Fruit fly (Drosophila melanogaster): ENCODE measurements around the gene Keap1.

The Keap1 gene

dm6 chr3R:17043570-17043923 is 36.2 kb downstream of the Keap1 start:
- no peak for TF ChIP-seq CG14711 (tag; optimal IDR thresholded peaks at IDR 0.05)
- no peak for TF ChIP-seq Mnt (GFP tag; optimal IDR thresholded peaks at IDR 0.05)
- no peak for TF ChIP-seq CG1620 (GFP tag; optimal IDR thresholded peaks at IDR 0.05)
- TF ChIP-seq Hr96 (GFP tag; optimal IDR thresholded peaks at IDR 0.05) = no peak
- TF ChIP-seq CG11617 (GFP tag; optimal IDR thresholded peaks at IDR 0.05) = no peak
- no peak for TF ChIP-seq tj (GFP tag; optimal IDR thresholded peaks at IDR 0.05)
- TF ChIP-seq CG7045 (GFP tag; optimal IDR thresholded peaks at IDR 0.05) = no peak
- TF ChIP-seq cic (GFP tag; optimal IDR thresholded peaks at IDR 0.05) = no peak
- TF ChIP-seq cnc (optimal IDR thresholded peaks at IDR 0.05) = no peak
- no peak for TF ChIP-seq pad (GFP tag; optimal IDR thresholded peaks at IDR 0.05)
- TF ChIP-seq Clk (GFP tag; optimal IDR thresholded peaks at IDR 0.05) = no peak
- TF ChIP-seq bab1 (GFP tag; optimal IDR thresholded peaks at IDR 0.05) = no peak

- TF ChIP-seq kay (GFP tag; ENCODE audit: borderline replicate concordance) = peak; percentile 38
- no peak for TF ChIP-seq Hr96 (GFP tag; optimal IDR thresholded peaks at IDR 0.05)
- no peak for TF ChIP-seq cic (GFP tag; optimal IDR thresholded peaks at IDR 0.05)
- no peak for TF ChIP-seq CG12768 (GFP tag; optimal IDR thresholded peaks at IDR 0.05)
- TF ChIP-seq CG1620 (GFP tag; optimal IDR thresholded peaks at IDR 0.05) = peak; percentile 41
- TF ChIP-seq Crg-1 (GFP tag; optimal IDR thresholded peaks at IDR 0.05) = peak; percentile 11
- no peak for TF ChIP-seq ovo (GFP tag; optimal IDR thresholded peaks at IDR 0.05)
- TF ChIP-seq tj (GFP tag; optimal IDR thresholded peaks at IDR 0.05) = peak; percentile 95
- TF ChIP-seq CG7101 (tag; optimal IDR thresholded peaks at IDR 0.05) = no peak
- no peak for TF ChIP-seq bab1 (GFP tag; optimal IDR thresholded peaks at IDR 0.05)
- no peak for TF ChIP-seq CG33017 (tag; optimal IDR thresholded peaks at IDR 0.05)
- peak; percentile 2 for TF ChIP-seq CG14711 (tag; optimal IDR thresholded peaks at IDR 0.05)
- TF ChIP-seq Mnt (GFP tag; optimal IDR thresholded peaks at IDR 0.05) = peak; percentile 17
- peak; percentile 38 for TF ChIP-seq CG11617 (GFP tag; optimal IDR thresholded peaks at IDR 0.05)
- TF ChIP-seq CG5204 (GFP tag; optimal IDR thresholded peaks at IDR 0.05) = peak; percentile 50
- TF ChIP-seq pad (GFP tag; optimal IDR thresholded peaks at IDR 0.05) = peak; percentile 31
Measured at dm6 chr3R:17042838-17043569, 36.7 kb downstream of the Keap1 start, which contains the start of the genes bdwf and Patr-1. bdwf (minus strand) TSS chr3R:17043136. Patr-1 (plus strand) TSS chr3R:17043564.

dm6 chr3R:17039993-17040807 is 39.5 kb downstream of the Keap1 start, which contains the start of the genes CG18213 and Trm7-32:
CG18213 (minus strand) TSS chr3R:17040203.
Trm7-32 (plus strand) TSS chr3R:17040682.
- TF ChIP-seq CG7101 (tag; optimal IDR thresholded peaks at IDR 0.05) (no peak), toe (GFP tag; optimal IDR thresholded peaks at IDR 0.05) (peak; percentile 19), tj (GFP tag; optimal IDR thresholded peaks at IDR 0.05) (peak; percentile 2), CG14711 (tag; optimal IDR thresholded peaks at IDR 0.05) (no peak), CG5204 (GFP tag; optimal IDR thresholded peaks at IDR 0.05) (no peak), CG11617 (GFP tag; optimal IDR thresholded peaks at IDR 0.05) (no peak), cnc (optimal IDR thresholded peaks at IDR 0.05) (no peak), kay (GFP tag; ENCODE audit: borderline replicate concordance) (no peak), CG7045 (GFP tag; optimal IDR thresholded peaks at IDR 0.05) (no peak), Crg-1 (GFP tag; optimal IDR thresholded peaks at IDR 0.05) (no peak), cic (GFP tag; optimal IDR thresholded peaks at IDR 0.05) (no peak), Hr96 (GFP tag; optimal IDR thresholded peaks at IDR 0.05) (no peak), CG12768 (GFP tag; optimal IDR thresholded peaks at IDR 0.05) (no peak), ovo (GFP tag; optimal IDR thresholded peaks at IDR 0.05) (no peak), CG33017 (tag; optimal IDR thresholded peaks at IDR 0.05) (no peak), pad (GFP tag; optimal IDR thresholded peaks at IDR 0.05) (no peak), Mnt (GFP tag; optimal IDR thresholded peaks at IDR 0.05) (peak; percentile 48), CG1620 (GFP tag; optimal IDR thresholded peaks at IDR 0.05) (no peak), bab1 (GFP tag; optimal IDR thresholded peaks at IDR 0.05) (peak; percentile 2), Clk (GFP tag; optimal IDR thresholded peaks at IDR 0.05) (no peak)

- TF ChIP-seq CG12768 (GFP tag; optimal IDR thresholded peaks at IDR 0.05) = no peak
- no peak for TF ChIP-seq CG7101 (tag; optimal IDR thresholded peaks at IDR 0.05)
- no peak for TF ChIP-seq bab1 (GFP tag; optimal IDR thresholded peaks at IDR 0.05)
- no peak for TF ChIP-seq CG7045 (GFP tag; optimal IDR thresholded peaks at IDR 0.05)
- TF ChIP-seq tj (GFP tag; optimal IDR thresholded peaks at IDR 0.05) = no peak
- TF ChIP-seq Clk (GFP tag; optimal IDR thresholded peaks at IDR 0.05) = no peak
- TF ChIP-seq pad (GFP tag; optimal IDR thresholded peaks at IDR 0.05) = no peak
- no peak for TF ChIP-seq Crg-1 (GFP tag; optimal IDR thresholded peaks at IDR 0.05)
- TF ChIP-seq ovo (GFP tag; optimal IDR thresholded peaks at IDR 0.05) = no peak
- no peak for TF ChIP-seq CG11617 (GFP tag; optimal IDR thresholded peaks at IDR 0.05)
- TF ChIP-seq CG1620 (GFP tag; optimal IDR thresholded peaks at IDR 0.05) = no peak
- TF ChIP-seq Mnt (GFP tag; optimal IDR thresholded peaks at IDR 0.05) = no peak
Measured at dm6 chr3R:17035945-17036344, 43.8 kb downstream of the Keap1 start, which contains the start of gene CG4009. CG4009 (minus strand) TSS chr3R:17036045.

dm6 chr3R:17031502-17031901 is 48.2 kb downstream of the Keap1 start, which contains the start of gene CG31268:
CG31268 (plus strand) TSS chr3R:17031802.
- TF ChIP-seq Crg-1 (GFP tag; optimal IDR thresholded peaks at IDR 0.05) (no peak), Mnt (GFP tag; optimal IDR thresholded peaks at IDR 0.05) (no peak), cnc (optimal IDR thresholded peaks at IDR 0.05) (no peak), Clk (GFP tag; optimal IDR thresholded peaks at IDR 0.05) (no peak), toe (GFP tag; optimal IDR thresholded peaks at IDR 0.05) (no peak), pad (GFP tag; optimal IDR thresholded peaks at IDR 0.05) (no peak), tj (GFP tag; optimal IDR thresholded peaks at IDR 0.05) (no peak), CG7045 (GFP tag; optimal IDR thresholded peaks at IDR 0.05) (no peak), CG14711 (tag; optimal IDR thresholded peaks at IDR 0.05) (no peak), kay (GFP tag; ENCODE audit: borderline replicate concordance) (no peak), CG5204 (GFP tag; optimal IDR thresholded peaks at IDR 0.05) (no peak), CG11617 (GFP tag; optimal IDR thresholded peaks at IDR 0.05) (no peak), CG7101 (tag; optimal IDR thresholded peaks at IDR 0.05) (no peak), ovo (GFP tag; optimal IDR thresholded peaks at IDR 0.05) (no peak), Hr96 (GFP tag; optimal IDR thresholded peaks at IDR 0.05) (no peak), CG1620 (GFP tag; optimal IDR thresholded peaks at IDR 0.05) (no peak), CG12768 (GFP tag; optimal IDR thresholded peaks at IDR 0.05) (no peak), CG33017 (tag; optimal IDR thresholded peaks at IDR 0.05) (no peak), bab1 (GFP tag; optimal IDR thresholded peaks at IDR 0.05) (no peak), cic (GFP tag; optimal IDR thresholded peaks at IDR 0.05) (no peak)

All from whole organism, adult.